Worm (Caenorhabditis elegans): ENCODE measurements around the gene drd-10.

DNA sequence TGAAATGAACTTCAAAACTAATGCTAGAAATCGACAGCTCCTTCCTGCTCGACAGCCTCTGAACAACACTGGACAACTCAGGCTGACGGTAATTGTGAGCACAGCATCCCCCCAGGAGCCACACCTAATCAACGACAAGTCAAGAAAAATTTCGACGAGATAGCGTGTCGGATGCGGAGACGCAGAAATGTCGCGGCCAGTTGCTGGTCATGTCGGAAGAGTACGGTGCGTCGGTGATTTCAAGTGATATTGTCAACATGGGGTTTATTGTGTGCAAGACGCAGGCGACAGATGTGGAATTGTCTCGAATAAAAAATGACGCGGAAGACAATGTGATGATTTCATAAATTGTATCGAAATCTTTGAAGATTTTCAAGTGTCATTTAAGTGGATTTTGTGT lies 29.1 kb downstream of the drd-10 start, which contains the start of gene twk-11:
- TF ChIP-seq flt-1 (GFP tag; IDR thresholded peaks at IDR 0.05) (no peak), klf-2 (GFP tag; conservative IDR thresholded peaks at IDR 0.05) (no peak), med-1 (GFP tag; optimal IDR thresholded peaks at IDR 0.05; ENCODE audit: insufficient read depth) (no peak), ref-1 (GFP tag; conservative IDR thresholded peaks at IDR 0.05) (no peak), ztf-23 (GFP tag; IDR thresholded peaks at IDR 0.05) (no peak), cog-1 (tag; optimal IDR thresholded peaks at IDR 0.05) (no peak), ztf-29 (GFP tag; IDR thresholded peaks at IDR 0.05) (no peak)
